Fruit fly (Drosophila melanogaster): Measurements from ENCODE around the gene CG31407.

Gene CG31407

dm6 chr3R:10048842-10049527, 24.0 kb upstream of the CG31407 start, which contains the start of gene ohgt:
TSS of gene ohgt (plus strand) at chr3R:10049199.
- no peak for TF ChIP-seq noc (tag; optimal IDR thresholded peaks at IDR 0.05)

dm6 chr3R:10048775-10048841, 23.7 kb upstream of the CG31407 start, which contains the start of gene CG12811:
TSS of gene CG12811 (minus strand) at chr3R:10048797.
- TF ChIP-seq noc (tag; optimal IDR thresholded peaks at IDR 0.05): no peak

- peak; percentile 65 for TF ChIP-seq noc (tag; optimal IDR thresholded peaks at IDR 0.05)
These were observed 23.3 kb upstream of the CG31407 start for dm6 chr3R:10048035-10048774.

dm6 chr3R:10045343-10045742, 20.4 kb upstream of the CG31407 start, which contains the start of the genes CG11722 and mtTFB2:
TSS of gene CG11722 (minus strand) at chr3R:10045542.
TSS of gene mtTFB2 (plus strand) at chr3R:10045574.
- TF ChIP-seq noc (tag; optimal IDR thresholded peaks at IDR 0.05): no peak

- peak; percentile 81 for TF ChIP-seq noc (tag; optimal IDR thresholded peaks at IDR 0.05)
These were observed 17.9 kb upstream of the CG31407 start, which contains the start of the genes Mical and CG3909 for dm6 chr3R:10042664-10043372. TSS of gene Mical (minus strand) at chr3R:10042895. TSS of gene CG3909 (plus strand) at chr3R:10043270.

- no peak for TF ChIP-seq noc (tag; optimal IDR thresholded peaks at IDR 0.05)
These were observed 17.2 kb upstream of the CG31407 start for dm6 chr3R:10042024-10042663.

dm6 chr3R:10040505-10040904, 15.6 kb upstream of the CG31407 start:
- no peak for TF ChIP-seq noc (tag; optimal IDR thresholded peaks at IDR 0.05)

dm6 chr3R:10039188-10039587, 14.2 kb upstream of the CG31407 start:
- TF ChIP-seq noc (tag; optimal IDR thresholded peaks at IDR 0.05): no peak

dm6 chr3R:10035765-10036164, 10.8 kb upstream of the CG31407 start:
- TF ChIP-seq noc (tag; optimal IDR thresholded peaks at IDR 0.05): no peak

- no peak for TF ChIP-seq noc (tag; optimal IDR thresholded peaks at IDR 0.05)
These were observed 10.1 kb upstream of the CG31407 start for dm6 chr3R:10034995-10035446.

dm6 chr3R:10032951-10033720, 8.2 kb upstream of the CG31407 start:
- TF ChIP-seq noc (tag; optimal IDR thresholded peaks at IDR 0.05): no peak

dm6 chr3R:10031480-10031879, 6.5 kb upstream of the CG31407 start:
- TF ChIP-seq noc (tag; optimal IDR thresholded peaks at IDR 0.05): no peak

- TF ChIP-seq noc (tag; optimal IDR thresholded peaks at IDR 0.05): no peak
These were observed 3.4 kb upstream of the CG31407 start for dm6 chr3R:10028378-10028777.

- no peak for TF ChIP-seq noc (tag; optimal IDR thresholded peaks at IDR 0.05)
These were observed 778 bp downstream of the CG31407 start for dm6 chr3R:10024032-10024712.

- no peak for TF ChIP-seq noc (tag; optimal IDR thresholded peaks at IDR 0.05)
These were observed 23.7 kb downstream of the CG31407 start, which contains the start of gene CG5359 for dm6 chr3R:10001174-10001789. TSS of gene CG5359 (minus strand) at chr3R:10001276.

All from whole organism, larva.